Fruit fly (Drosophila melanogaster) whole organism, adult: ENCODE results near the gene ETHR.

Source experiments
- CG11617 ChIP-seq: fragments of 200-800 bp; sonication (Bioruptor generic); optimal IDR thresholded peaks from 2 replicates; lab custom pipeline; 2017; ENCODE audit warnings: mild to moderate bottlenecking, missing biosample characterization, missing genetic modification reagents, missing genetic modification characterization
- CG14711 ChIP-seq: fragments of 200-800 bp; sonication (Bioruptor generic); optimal IDR thresholded peaks from 2 replicates; lab custom pipeline; 2018; ENCODE audit warnings: missing biosample characterization, mild to moderate bottlenecking, missing genetic modification characterization, moderate library complexity
- CG33017 ChIP-seq: fragments of 200-800 bp; sonication (Bioruptor generic); optimal IDR thresholded peaks from 2 replicates; lab custom pipeline; 2018; ENCODE audit warnings: missing biosample characterization, mild to moderate bottlenecking, missing genetic modification characterization, moderate library complexity
- CG7101 ChIP-seq: fragments of 200-800 bp; sonication (Bioruptor generic); optimal IDR thresholded peaks from 2 replicates; lab custom pipeline; 2018; ENCODE audit warnings: missing biosample characterization, mild to moderate bottlenecking, missing genetic modification characterization, moderate library complexity
- Clk ChIP-seq: fragments of 200-800 bp; sonication (Bioruptor generic); optimal IDR thresholded peaks from 2 replicates; lab custom pipeline; 2017; ENCODE audit warnings: missing biosample characterization, missing genetic modification characterization
- Crg-1 ChIP-seq: fragments of 200-800 bp; sonication (Bioruptor generic); optimal IDR thresholded peaks from 2 replicates; lab custom pipeline; 2016; ENCODE audit warnings: missing biosample characterization, missing genetic modification characterization
- Hr96 ChIP-seq: fragments of 200-800 bp; sonication (Bioruptor generic); optimal IDR thresholded peaks from 2 replicates; lab custom pipeline; 2016; ENCODE audit warnings: missing biosample characterization, missing genetic modification characterization
- Mnt ChIP-seq: fragments of 200-800 bp; sonication (Bioruptor generic); optimal IDR thresholded peaks from 2 replicates; lab custom pipeline; 2016; ENCODE audit warnings: missing biosample characterization, mild to moderate bottlenecking, missing genetic modification characterization
- bab1 ChIP-seq: fragments of 200-800 bp; sonication (Bioruptor generic); optimal IDR thresholded peaks from 3 replicates; lab custom pipeline; 2019; ENCODE audit warnings: missing biosample characterization, mild to moderate bottlenecking, missing genetic modification characterization, moderate library complexity
- cnc ChIP-seq, 2 experiments: fragments of >200 bp; optimal IDR thresholded peaks; 2 replicates each; lab custom pipeline; 2017
- kay ChIP-seq: fragments of 200-800 bp; sonication (Bioruptor generic); peaks from one replicate; lab custom pipeline; 2016; ENCODE audit warnings: missing biosample characterization, missing genetic modification characterization, borderline replicate concordance
- ovo ChIP-seq: fragments of 200-800 bp; sonication (Bioruptor generic); optimal IDR thresholded peaks from 2 replicates; lab custom pipeline; 2016; ENCODE audit warnings: missing biosample characterization, missing genetic modification characterization
- tj ChIP-seq: fragments of 200-800 bp; sonication (Bioruptor generic); optimal IDR thresholded peaks from 3 replicates; lab custom pipeline; 2017; ENCODE audit warnings: missing biosample characterization, mild to moderate bottlenecking, missing genetic modification characterization, moderate library complexity

DNA sequence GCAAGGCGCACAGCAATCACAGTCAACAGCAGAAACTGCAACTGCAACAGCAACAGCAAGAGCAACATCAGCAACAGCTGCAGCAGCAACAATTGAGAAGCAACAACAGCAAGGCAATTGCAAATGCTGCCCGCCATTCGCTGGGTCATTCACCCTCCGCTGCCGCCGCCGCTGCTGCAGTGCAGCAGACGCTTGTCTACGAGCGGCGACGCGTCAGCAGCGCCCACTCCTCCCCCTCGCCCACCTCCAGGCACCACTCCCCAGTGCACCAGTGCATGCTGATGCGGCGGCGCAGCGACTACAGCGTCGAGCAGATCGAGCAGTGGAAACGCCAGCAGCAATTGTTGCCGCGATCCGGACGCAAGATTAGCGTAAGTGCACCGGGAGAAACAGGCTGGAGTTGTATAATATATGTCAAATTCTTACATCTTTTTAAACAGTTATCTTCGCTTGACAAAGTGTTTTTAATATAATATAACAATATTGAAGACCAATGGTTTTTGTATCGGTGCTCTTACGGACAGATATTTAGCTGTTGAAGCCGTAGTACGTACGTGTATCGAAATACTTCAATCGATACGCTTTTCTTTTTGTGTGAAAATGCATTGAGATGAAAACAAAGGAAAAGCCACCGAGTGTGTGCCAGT is 41.0 kb upstream of the ETHR start:
- TF ChIP-seq CG14711 (no peak), tj (GFP tag; lab: Kevin White, UChicago) (peak; percentile 5), Crg-1 (GFP tag; lab: Kevin White, UChicago) (no peak), Hr96 (no peak), CG7101 (tag; lab: Kevin White, UChicago) (no peak), ovo (GFP tag; lab: Kevin White, UChicago) (no peak), bab1 (GFP tag; lab: Kevin White, UChicago) (no peak), kay (GFP tag; lab: Kevin White, UChicago) (no peak), CG11617 (GFP tag; lab: Kevin White, UChicago) (no peak), cnc (optimal IDR thresholded peaks at IDR 0.05; lab: Kevin White, UChicago) (no peak), CG33017 (tag; lab: Kevin White, UChicago) (no peak), Mnt (GFP tag; lab: Kevin White, UChicago) (no peak), Clk (GFP tag; lab: Kevin White, UChicago) (no peak)
